Fruit fly (Drosophila melanogaster) whole organism, prepupa: Measurements from ENCODE around the gene Vlet.

ENCODE experiments used
- Blimp-1 ChIP-seq: fragments of 200-800 bp; sonication (Bioruptor generic); optimal IDR thresholded peaks from 3 replicates; lab custom pipeline; 2017; ENCODE audit warnings: missing biosample characterization, missing genetic modification characterization, mild to moderate bottlenecking, moderate library complexity, missing genetic modification reagents
- CG10631 ChIP-seq: fragments of 200-800 bp; sonication (Bioruptor generic); optimal IDR thresholded peaks from 2 replicates; lab custom pipeline; 2016; ENCODE audit warnings: missing biosample characterization, missing genetic modification characterization
- CG11294 ChIP-seq: fragments of 200-800 bp; sonication (Bioruptor generic); IDR thresholded peaks from 2 replicates; pipeline ENCODE4 v1.3.6; 2022; ENCODE audit warnings: missing biosample characterization, missing genetic modification characterization
- CG11762 ChIP-seq: fragments of 200-800 bp; sonication (Bioruptor generic); optimal IDR thresholded peaks from 3 replicates; lab custom pipeline; 2016; ENCODE audit warnings: missing biosample characterization, missing genetic modification characterization; ENCODE audit not compliant: insufficient read depth
- CG11902 ChIP-seq: fragments of 200-800 bp; sonication (Bioruptor generic); optimal IDR thresholded peaks from 3 replicates; lab custom pipeline; 2016; ENCODE audit warnings: missing biosample characterization, missing genetic modification characterization
- CG15336 ChIP-seq: fragments of 200-800 bp; sonication (Bioruptor generic); IDR thresholded peaks from 2 replicates; pipeline ENCODE4 v1.3.6; 2022; ENCODE audit warnings: missing biosample characterization, missing genetic modification characterization
- CG1621 ChIP-seq: fragments of 200-800 bp; sonication (Bioruptor generic); optimal IDR thresholded peaks from 3 replicates; lab custom pipeline; 2018; ENCODE audit warnings: missing biosample characterization, mild to moderate bottlenecking, missing genetic modification characterization
- CG16779 ChIP-seq: fragments of 200-800 bp; sonication (Bioruptor generic); optimal IDR thresholded peaks from 3 replicates; lab custom pipeline; 2017; ENCODE audit warnings: missing biosample characterization, mild to moderate bottlenecking, missing genetic modification characterization
- CG3032 ChIP-seq: fragments of 200-800 bp; optimal IDR thresholded peaks from 2 replicates; lab custom pipeline; 2019; ENCODE audit warnings: missing biosample characterization, mild to moderate bottlenecking, missing genetic modification characterization, moderate library complexity
- CG31627 ChIP-seq: fragments of 200-800 bp; sonication (Bioruptor generic); optimal IDR thresholded peaks from 3 replicates; lab custom pipeline; 2016; ENCODE audit warnings: missing biosample characterization, missing genetic modification characterization
- CG32006 ChIP-seq: fragments of 200-800 bp; sonication (Bioruptor generic); optimal IDR thresholded peaks from 3 replicates; lab custom pipeline; 2017; ENCODE audit warnings: missing biosample characterization, mild to moderate bottlenecking, missing genetic modification characterization
- CG6163 ChIP-seq: fragments of 200-800 bp; sonication (Bioruptor generic); IDR thresholded peaks from 3 replicates; pipeline ENCODE4 v1.3.6; 2022; ENCODE audit warnings: missing biosample characterization, missing genetic modification characterization
- CG6276 ChIP-seq: fragments of 200-800 bp; sonication (Bioruptor generic); optimal IDR thresholded peaks from 2 replicates; lab custom pipeline; 2017; ENCODE audit warnings: missing biosample characterization, mild to moderate bottlenecking, missing genetic modification characterization
- CG6808 ChIP-seq: fragments of 200-800 bp; sonication (Bioruptor generic); optimal IDR thresholded peaks from 3 replicates; lab custom pipeline; 2017; ENCODE audit warnings: missing biosample characterization, missing genetic modification characterization, mild to moderate bottlenecking, moderate library complexity, missing genetic modification reagents
- CG6854 ChIP-seq: fragments of 200-800 bp; sonication (Bioruptor generic); optimal IDR thresholded peaks from 2 replicates; lab custom pipeline; 2017; ENCODE audit warnings: missing biosample characterization, mild to moderate bottlenecking, missing genetic modification characterization
- CG7368 ChIP-seq: fragments of 200-800 bp; sonication (Bioruptor generic); optimal IDR thresholded peaks from 3 replicates; lab custom pipeline; 2016; ENCODE audit warnings: missing biosample characterization, missing genetic modification characterization
- CG8119 ChIP-seq: fragments of 200-800 bp; sonication (Bioruptor generic); IDR thresholded peaks from 3 replicates; pipeline ENCODE4 v1.3.6; 2022; ENCODE audit warnings: missing biosample characterization, missing genetic modification characterization
- CG8319 ChIP-seq: fragments of 200-800 bp; sonication (Bioruptor generic); optimal IDR thresholded peaks from 3 replicates; lab custom pipeline; 2016; ENCODE audit warnings: missing biosample characterization, missing genetic modification characterization
- CG8632 ChIP-seq: fragments of 200-800 bp; sonication (Bioruptor generic); optimal IDR thresholded peaks from 3 replicates; lab custom pipeline; 2016; ENCODE audit warnings: missing biosample characterization, missing genetic modification characterization
- CG9139 ChIP-seq: fragments of 200-800 bp; sonication (Bioruptor generic); optimal IDR thresholded peaks from 3 replicates; lab custom pipeline; 2017; ENCODE audit warnings: missing biosample characterization, mild to moderate bottlenecking, missing genetic modification characterization
- Eip75B ChIP-seq: fragments of 200-800 bp; sonication (Bioruptor generic); optimal IDR thresholded peaks from 3 replicates; lab custom pipeline; 2016; ENCODE audit warnings: missing biosample characterization, missing genetic modification characterization
- Eip93F ChIP-seq: fragments of 200-800 bp; sonication (Bioruptor generic); optimal IDR thresholded peaks from 2 replicates; lab custom pipeline; 2016; ENCODE audit warnings: missing biosample characterization, mild to moderate bottlenecking, missing genetic modification characterization
- Gug ChIP-seq: fragments of 200-800 bp; sonication (Bioruptor generic); IDR thresholded peaks from 2 replicates; pipeline ENCODE4 v1.3.6; 2022; ENCODE audit warnings: missing biosample characterization, missing genetic modification characterization
- Hr38 ChIP-seq: sonication (Bioruptor generic); optimal IDR thresholded peaks from 2 replicates; lab custom pipeline; 2016; ENCODE audit warnings: missing biosample characterization, missing genetic modification characterization
- Hr39 ChIP-seq: fragments of 200-800 bp; sonication (Bioruptor generic); optimal IDR thresholded peaks from 2 replicates; lab custom pipeline; 2016; ENCODE audit warnings: missing biosample characterization, missing genetic modification characterization
- Lpt ChIP-seq: fragments of 200-800 bp; sonication (Bioruptor generic); optimal IDR thresholded peaks from 3 replicates; lab custom pipeline; 2016; ENCODE audit warnings: missing biosample characterization, missing genetic modification characterization
- OdsH ChIP-seq: fragments of 200-800 bp; sonication (Bioruptor generic); optimal IDR thresholded peaks from 3 replicates; lab custom pipeline; 2016; ENCODE audit warnings: missing biosample characterization, missing genetic modification characterization
- Smox ChIP-seq: fragments of 200-800 bp; sonication (Bioruptor generic); optimal IDR thresholded peaks from 3 replicates; lab custom pipeline; 2016; ENCODE audit warnings: missing biosample characterization, missing genetic modification characterization
- Sox102F ChIP-seq: fragments of 200-800 bp; sonication (Bioruptor generic); optimal IDR thresholded peaks from 2 replicates; lab custom pipeline; 2016; ENCODE audit warnings: missing biosample characterization, mild to moderate bottlenecking, missing genetic modification characterization
- Sox14 ChIP-seq: fragments of 200-800 bp; sonication (Bioruptor generic); optimal IDR thresholded peaks from 3 replicates; lab custom pipeline; 2016; ENCODE audit warnings: missing biosample characterization, missing genetic modification characterization
- Sox15 ChIP-seq: fragments of 200-800 bp; sonication (Bioruptor generic); optimal IDR thresholded peaks from 3 replicates; lab custom pipeline; 2016; ENCODE audit warnings: missing biosample characterization, missing genetic modification characterization
- achi ChIP-seq: fragments of 200-800 bp; sonication (Bioruptor generic); optimal IDR thresholded peaks from 3 replicates; lab custom pipeline; 2016; ENCODE audit warnings: missing biosample characterization, missing genetic modification characterization
- cyc ChIP-seq: fragments of 200-800 bp; sonication (Bioruptor generic); optimal IDR thresholded peaks from 3 replicates; lab custom pipeline; 2016; ENCODE audit warnings: missing biosample characterization, missing genetic modification characterization
- eg ChIP-seq: fragments of 200-800 bp; sonication (Bioruptor generic); IDR thresholded peaks from 3 replicates; pipeline ENCODE4 v1.3.6; 2022; ENCODE audit warnings: missing biosample characterization, missing genetic modification characterization
- esn ChIP-seq: fragments of 200-800 bp; sonication (Bioruptor generic); optimal IDR thresholded peaks from 2 replicates; lab custom pipeline; 2016; ENCODE audit warnings: missing biosample characterization, mild to moderate bottlenecking, missing genetic modification characterization, moderate library complexity
- fd59A ChIP-seq: fragments of 200-800 bp; sonication (Bioruptor generic); optimal IDR thresholded peaks from 2 replicates; lab custom pipeline; 2017; ENCODE audit warnings: missing biosample characterization, mild to moderate bottlenecking, missing genetic modification characterization, missing genetic modification reagents
- fd85E ChIP-seq: fragments of 200-800 bp; sonication (Bioruptor generic); optimal IDR thresholded peaks from 3 replicates; lab custom pipeline; 2016; ENCODE audit warnings: missing biosample characterization, missing genetic modification characterization
- fkh ChIP-seq: fragments of 200-800 bp; sonication (Bioruptor generic); optimal IDR thresholded peaks from 3 replicates; lab custom pipeline; 2017; ENCODE audit warnings: missing biosample characterization, mild to moderate bottlenecking, missing genetic modification characterization, moderate library complexity
- lz ChIP-seq: fragments of 200-800 bp; sonication (Bioruptor generic); optimal IDR thresholded peaks from 3 replicates; lab custom pipeline; 2016; ENCODE audit warnings: missing biosample characterization, missing genetic modification characterization
- net ChIP-seq: fragments of 200-800 bp; sonication (Bioruptor generic); optimal IDR thresholded peaks from 3 replicates; lab custom pipeline; 2016; ENCODE audit warnings: missing biosample characterization, missing genetic modification characterization
- pdm3 ChIP-seq: fragments of 200-800 bp; sonication (Bioruptor generic); optimal IDR thresholded peaks from 3 replicates; lab custom pipeline; 2016; ENCODE audit warnings: missing biosample characterization, missing genetic modification characterization
- salr ChIP-seq, 2 experiments: fragments of 200-800 bp; sonication (Bioruptor generic); optimal IDR thresholded peaks; 3 replicates each; lab custom pipeline; 2016 to 2018; ENCODE audit warnings: missing biosample characterization in 2 of 2, missing genetic modification characterization in 2 of 2, mild to moderate bottlenecking in 1 of 2
- spab ChIP-seq: fragments of 200-800 bp; sonication (Bioruptor generic); optimal IDR thresholded peaks from 2 replicates; lab custom pipeline; 2017; ENCODE audit warnings: missing biosample characterization, mild to moderate bottlenecking, missing genetic modification characterization, missing genetic modification reagents
- ss ChIP-seq, 2 experiments: fragments of 200-800 bp; sonication (Bioruptor generic); optimal IDR thresholded peaks; 2 replicates in 1 of 2; 3 replicates in 1 of 2; lab custom pipeline; 2017 to 2018; ENCODE audit warnings: mild to moderate bottlenecking in 2 of 2, missing biosample characterization in 2 of 2, missing genetic modification characterization in 2 of 2, moderate library complexity in 1 of 2
- svp ChIP-seq: fragments of 200-800 bp; sonication (Bioruptor generic); peaks from one replicate; lab custom pipeline; 2016; ENCODE audit warnings: missing biosample characterization, missing genetic modification characterization
- topi ChIP-seq: fragments of 200-800 bp; sonication (Bioruptor generic); optimal IDR thresholded peaks from 3 replicates; lab custom pipeline; 2016; ENCODE audit warnings: missing biosample characterization, missing genetic modification characterization
- vri ChIP-seq: fragments of 200-800 bp; sonication (Bioruptor generic); optimal IDR thresholded peaks from 3 replicates; lab custom pipeline; 2016; ENCODE audit warnings: missing biosample characterization, mild to moderate bottlenecking, missing genetic modification characterization

Vlet gene

DNA sequence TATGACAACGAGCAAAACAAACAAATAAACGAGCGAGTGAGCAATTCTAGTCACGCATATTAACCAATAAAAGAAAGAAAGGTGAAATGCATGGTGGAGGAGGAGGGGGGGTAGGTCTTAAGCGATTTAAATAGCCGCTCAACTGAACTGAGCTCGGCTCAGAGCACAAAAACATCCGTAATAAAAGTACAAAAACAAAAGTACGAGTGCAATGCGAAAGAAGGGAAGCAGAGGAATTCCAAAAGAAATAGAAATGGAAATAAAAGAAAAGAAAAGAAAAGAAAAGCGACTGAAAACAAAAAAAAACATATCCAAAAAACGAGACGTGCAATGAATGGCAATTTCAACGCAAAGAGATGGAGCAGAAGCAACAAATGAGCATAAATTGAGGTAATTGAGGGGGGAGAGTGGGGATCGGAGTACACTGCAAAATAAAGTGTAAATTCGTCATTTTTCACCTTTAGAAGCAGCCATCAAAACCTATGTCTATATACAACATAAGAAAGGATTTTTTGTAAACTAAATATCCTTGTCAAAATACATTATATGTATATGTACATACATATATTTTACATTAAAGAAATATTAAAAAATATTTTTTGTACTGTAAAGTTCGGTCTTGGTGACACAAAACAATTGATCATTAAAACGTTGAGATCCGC lies 20.1 kb downstream of the Vlet start (continued):
- TF ChIP-seq CG9139 (GFP tag; lab: Kevin White, UChicago) (no peak), CG1621 (tag; lab: Kevin White, UChicago) (no peak), Smox (GFP tag; lab: Kevin White, UChicago) (no peak), Hr38 (no peak), lz (GFP tag; lab: Kevin White, UChicago) (peak; percentile 9), cyc (GFP tag; lab: Kevin White, UChicago) (peak; percentile 2), CG11762 (GFP tag; lab: Kevin White, UChicago) (peak; percentile 61), Sox14 (GFP tag; lab: Kevin White, UChicago) (no peak), Sox15 (GFP tag; lab: Kevin White, UChicago) (peak; percentile 26), CG8319 (GFP tag; lab: Kevin White, UChicago) (peak; percentile 41), eg (GFP tag; lab: Robert Waterston, UW) (peak; percentile 65), Blimp-1 (GFP tag; lab: Kevin White, UChicago) (no peak), achi (peak; percentile 65), CG3032 (tag; lab: Kevin White, UChicago) (peak; percentile 53), CG11902 (no peak), CG31627 (GFP tag; lab: Kevin White, UChicago) (no peak), Eip75B (GFP tag; lab: Kevin White, UChicago) (peak; percentile 3), Sox102F (peak; percentile 5), salr (GFP tag; optimal IDR thresholded peaks at IDR 0.05; lab: Kevin White, UChicago) (peak in 1 of 2 experiments; percentile 20), CG11294 (GFP tag; lab: Robert Waterston, UW) (peak; percentile 42; the same call in 1 of the 2 replicates), CG10631 (peak; percentile 65)

DNA sequence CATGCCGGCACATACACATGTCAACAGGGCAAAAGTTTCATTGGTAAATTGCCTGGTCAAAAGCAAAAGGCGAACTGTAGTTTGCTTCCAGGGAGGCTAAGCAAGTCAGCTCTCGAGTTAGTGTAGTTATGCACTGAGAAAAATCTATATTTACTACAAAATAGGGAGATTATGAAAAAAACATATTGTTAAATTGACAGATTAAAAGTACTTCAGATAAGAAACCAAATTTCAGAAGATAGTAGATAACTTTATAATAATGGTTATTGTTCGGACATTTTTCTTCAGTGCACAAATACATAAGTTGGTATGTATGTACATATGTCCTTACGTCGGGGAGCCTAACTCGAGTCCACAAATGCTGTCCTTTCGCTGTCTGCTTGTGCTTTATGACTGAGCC lies 21.2 kb downstream of the Vlet start:
- peak; percentile 36 for TF ChIP-seq esn
- peak; percentile 77 for TF ChIP-seq eg (GFP tag; lab: Robert Waterston, UW)
- peak; percentile 12 for TF ChIP-seq Hr39 (GFP tag; lab: Kevin White, UChicago)
- TF ChIP-seq CG16779 (tag; lab: Kevin White, UChicago): peak; percentile 33
- peak in 1 of 2 experiments; percentile 65 for TF ChIP-seq salr (GFP tag; optimal IDR thresholded peaks at IDR 0.05; lab: Kevin White, UChicago)
- TF ChIP-seq Sox14 (GFP tag; lab: Kevin White, UChicago): peak; percentile 43
- TF ChIP-seq fd59A (GFP tag; lab: Kevin White, UChicago): peak; percentile 40
- TF ChIP-seq CG11294 (GFP tag; lab: Robert Waterston, UW): no peak
- TF ChIP-seq cyc (GFP tag; lab: Kevin White, UChicago): peak; percentile 30
- TF ChIP-seq CG8632 (GFP tag; lab: Kevin White, UChicago): peak; percentile 23
- TF ChIP-seq svp (GFP tag; lab: Kevin White, UChicago): peak; percentile 72
- no peak for TF ChIP-seq Eip93F (GFP tag; lab: Kevin White, UChicago)
- TF ChIP-seq OdsH (GFP tag; lab: Kevin White, UChicago): peak; percentile 65
- no peak for TF ChIP-seq CG6854 (GFP tag; lab: Kevin White, UChicago)
- TF ChIP-seq CG6276 (GFP tag; lab: Kevin White, UChicago): peak; percentile 59
- TF ChIP-seq Eip75B (GFP tag; lab: Kevin White, UChicago): peak; percentile 52
- peak; percentile 73 for TF ChIP-seq CG32006 (GFP tag; lab: Kevin White, UChicago)
- TF ChIP-seq Gug (GFP tag; lab: Robert Waterston, UW): 0 out of 2 replicates have a peak, but pooled peaks have one; percentile 18
- TF ChIP-seq CG8319 (GFP tag; lab: Kevin White, UChicago): peak; percentile 1
- TF ChIP-seq Sox102F: peak; percentile 16
- no peak for TF ChIP-seq fd85E
- TF ChIP-seq CG6163 (GFP tag; lab: Robert Waterston, UW): peak; percentile 70
- TF ChIP-seq net: peak; percentile 52
- TF ChIP-seq fkh: no peak
- TF ChIP-seq spab (GFP tag; lab: Kevin White, UChicago): peak; percentile 21
- TF ChIP-seq CG10631: peak; percentile 69
- TF ChIP-seq CG11762 (GFP tag; lab: Kevin White, UChicago): peak; percentile 34
- peak; percentile 77 for TF ChIP-seq CG8119
- TF ChIP-seq CG7368 (GFP tag; lab: Kevin White, UChicago): peak; percentile 34
- TF ChIP-seq vri (GFP tag; lab: Kevin White, UChicago): no peak
- no peak for TF ChIP-seq CG1621 (tag; lab: Kevin White, UChicago)
- TF ChIP-seq pdm3 (GFP tag; lab: Kevin White, UChicago): peak; percentile 68
- peak; percentile 43 for TF ChIP-seq CG6808 (GFP tag; lab: Kevin White, UChicago)
- TF ChIP-seq ss (GFP tag; optimal IDR thresholded peaks at IDR 0.05; lab: Kevin White, UChicago): peak; percentile 7 to 49
- TF ChIP-seq CG15336: peak; percentile 86
- peak; percentile 10 for TF ChIP-seq CG9139 (GFP tag; lab: Kevin White, UChicago)
- peak; percentile 31 for TF ChIP-seq lz (GFP tag; lab: Kevin White, UChicago)
- peak; percentile 21 for TF ChIP-seq topi (GFP tag; lab: Kevin White, UChicago)
- peak; percentile 57 for TF ChIP-seq Lpt
